Worm (Caenorhabditis elegans) whole organism, late embryonic: ENCODE results near the gene F55A11.1.

ENCODE experiments used
- C08G9.2 ChIP-seq: sonication (generic microtip); optimal IDR thresholded peaks from 2 replicates; lab custom pipeline; 2016; ENCODE audit warnings: mild to moderate bottlenecking, missing genetic modification characterization, moderate library complexity, missing compliant biosample characterization
- K09A11.1 ChIP-seq: sonication (generic microtip); optimal IDR thresholded peaks from 2 replicates; lab custom pipeline; 2017; ENCODE audit warnings: antibody characterized with exemption, mild to moderate bottlenecking, missing genetic modification characterization, missing compliant biosample characterization; ENCODE audit not compliant: insufficient read depth
- T23F11.4 ChIP-seq: fragments of 200-800 bp; sonication (Bioruptor generic); optimal IDR thresholded peaks from 2 replicates; lab custom pipeline; 2018; ENCODE audit warnings: mild to moderate bottlenecking, missing genetic modification characterization, missing compliant biosample characterization
- Y22D7AL.16 ChIP-seq: sonication (generic microtip); optimal IDR thresholded peaks from 2 replicates; lab custom pipeline; 2016; ENCODE audit warnings: missing genetic modification characterization, missing compliant biosample characterization
- ceh-14 ChIP-seq: sonication (generic microtip); optimal IDR thresholded peaks from 2 replicates; lab custom pipeline; 2016; ENCODE audit warnings: missing genotype, missing genetic modification characterization, missing compliant biosample characterization
- ceh-22 ChIP-seq: sonication (generic microtip); optimal IDR thresholded peaks from 2 replicates; lab custom pipeline; 2017; ENCODE audit warnings: missing biosample characterization, missing genetic modification characterization
- ceh-30 ChIP-seq: fragments of 150-350 bp; optimal IDR thresholded peaks from 2 replicates; lab custom pipeline; 2014; ENCODE audit warnings: missing biosample characterization, missing genetic modification characterization
- ceh-31 ChIP-seq: sonication (generic microtip); optimal IDR thresholded peaks from 2 replicates; lab custom pipeline; 2016; ENCODE audit warnings: missing genetic modification characterization, missing compliant biosample characterization
- ceh-34 ChIP-seq: sonication (generic microtip); optimal IDR thresholded peaks from 2 replicates; lab custom pipeline; 2016; ENCODE audit warnings: mild to moderate bottlenecking, missing genetic modification characterization, missing compliant biosample characterization
- ceh-6 ChIP-seq: fragments of 200-800 bp; sonication (Bioruptor generic); optimal IDR thresholded peaks from 2 replicates; lab custom pipeline; 2018; ENCODE audit warnings: mild to moderate bottlenecking, missing genetic modification characterization, missing compliant biosample characterization
- ceh-9 ChIP-seq: sonication (generic microtip); optimal IDR thresholded peaks from 2 replicates; lab custom pipeline; 2016; ENCODE audit warnings: mild to moderate bottlenecking, missing genetic modification characterization, inconsistent platforms, missing compliant biosample characterization
- dmd-4 ChIP-seq: sonication (generic microtip); optimal IDR thresholded peaks from 2 replicates; lab custom pipeline; 2016; ENCODE audit warnings: borderline replicate concordance, missing genetic modification characterization, missing compliant biosample characterization
- elt-2 ChIP-seq: sonication (generic microtip); optimal IDR thresholded peaks from 2 replicates; lab custom pipeline; 2016; ENCODE audit warnings: missing genetic modification reagents, missing genetic modification characterization, missing compliant biosample characterization
- elt-4 ChIP-seq: sonication (generic microtip); optimal IDR thresholded peaks from 2 replicates; lab custom pipeline; 2016; ENCODE audit warnings: missing genetic modification characterization, missing compliant biosample characterization
- fax-1 ChIP-seq: sonication (generic microtip); optimal IDR thresholded peaks from 2 replicates; lab custom pipeline; 2016; ENCODE audit warnings: missing genotype, missing genetic modification characterization, missing compliant biosample characterization
- fkh-10 ChIP-seq: fragments of 150-350 bp; optimal IDR thresholded peaks from 2 replicates; lab custom pipeline; 2014; ENCODE audit warnings: missing biosample characterization, missing genetic modification reagents, missing genetic modification characterization
- fkh-6 ChIP-seq: sonication (generic microtip); optimal IDR thresholded peaks from 2 replicates; lab custom pipeline; 2016; ENCODE audit warnings: missing genetic modification characterization, missing compliant biosample characterization
- gmeb-2 ChIP-seq: sonication (generic microtip); optimal IDR thresholded peaks from 2 replicates; lab custom pipeline; 2016; ENCODE audit warnings: missing genetic modification characterization, inconsistent platforms, missing compliant biosample characterization
- hlh-15 ChIP-seq: sonication (generic microtip); optimal IDR thresholded peaks from 2 replicates; lab custom pipeline; 2016; ENCODE audit warnings: missing genetic modification characterization, missing compliant biosample characterization
- hlh-30 ChIP-seq: sonication (generic microtip); optimal IDR thresholded peaks from 2 replicates; lab custom pipeline; 2017; ENCODE audit warnings: antibody characterized with exemption, missing genetic modification characterization, missing compliant biosample characterization; ENCODE audit not compliant: insufficient read depth
- hlh-6 ChIP-seq: sonication (generic microtip); optimal IDR thresholded peaks from 2 replicates; lab custom pipeline; 2016; ENCODE audit warnings: missing genotype, missing genetic modification characterization, missing compliant biosample characterization
- hlh-8 ChIP-seq: sonication (generic microtip); optimal IDR thresholded peaks from 2 replicates; lab custom pipeline; 2016; ENCODE audit warnings: missing genotype, missing genetic modification characterization, missing compliant biosample characterization
- lim-6 ChIP-seq: sonication (generic microtip); optimal IDR thresholded peaks from 2 replicates; lab custom pipeline; 2016; ENCODE audit warnings: missing genetic modification characterization, missing compliant biosample characterization
- madf-2 ChIP-seq: sonication (generic microtip); optimal IDR thresholded peaks from 2 replicates; lab custom pipeline; 2017; ENCODE audit warnings: missing genetic modification characterization, missing compliant biosample characterization
- mec-3 ChIP-seq: sonication (generic microtip); optimal IDR thresholded peaks from 2 replicates; lab custom pipeline; 2016; ENCODE audit warnings: borderline replicate concordance, missing genetic modification characterization, missing compliant biosample characterization
- nfya-1 ChIP-seq: sonication (generic microtip); optimal IDR thresholded peaks from 2 replicates; lab custom pipeline; 2017; ENCODE audit warnings: missing genetic modification characterization, mild to moderate bottlenecking, missing compliant biosample characterization, antibody characterized with exemption, moderate library complexity
- nhr-11 ChIP-seq: fragments of 150-350 bp; optimal IDR thresholded peaks from 2 replicates; lab custom pipeline; 2014; ENCODE audit warnings: missing biosample characterization, missing genetic modification characterization
- npax-4 ChIP-seq: sonication (generic microtip); optimal IDR thresholded peaks from 2 replicates; lab custom pipeline; 2016; ENCODE audit warnings: missing genetic modification characterization, missing compliant biosample characterization
- odd-2 ChIP-seq: sonication (generic microtip); optimal IDR thresholded peaks from 2 replicates; lab custom pipeline; 2017; ENCODE audit warnings: antibody characterized with exemption, mild to moderate bottlenecking, missing genetic modification characterization, missing compliant biosample characterization
- pax-1 ChIP-seq: fragments of 150-350 bp; optimal IDR thresholded peaks from 2 replicates; lab custom pipeline; 2014; ENCODE audit warnings: missing biosample characterization, missing genetic modification characterization
- pha-2 ChIP-seq: sonication (generic microtip); optimal IDR thresholded peaks from 2 replicates; lab custom pipeline; 2017; ENCODE audit warnings: mild to moderate bottlenecking, missing genetic modification characterization, missing compliant biosample characterization
- pqm-1 ChIP-seq: sonication (generic microtip); optimal IDR thresholded peaks from 2 replicates; lab custom pipeline; 2016; ENCODE audit warnings: missing genetic modification characterization, missing compliant biosample characterization
- pros-1 ChIP-seq: fragments of 150-350 bp; optimal IDR thresholded peaks from 2 replicates; lab custom pipeline; 2014; ENCODE audit warnings: missing biosample characterization, missing genetic modification reagents, missing genetic modification characterization
- ref-2 ChIP-seq: sonication (generic microtip); optimal IDR thresholded peaks from 2 replicates; lab custom pipeline; 2016; ENCODE audit warnings: missing genetic modification characterization, missing compliant biosample characterization
- sdc-2 ChIP-seq: sonication (generic microtip); optimal IDR thresholded peaks from 2 replicates; lab custom pipeline; 2016; ENCODE audit warnings: missing genotype, missing genetic modification characterization, missing compliant biosample characterization
- sox-2 ChIP-seq: fragments of 200-800 bp; sonication (Bioruptor generic); IDR thresholded peaks from 2 replicates; pipeline ENCODE4 v1.3.6; 2022; ENCODE audit warnings: missing genetic modification reagents, missing genetic modification characterization, missing compliant biosample characterization
- tbx-2 ChIP-seq: sonication (generic microtip); optimal IDR thresholded peaks from 2 replicates; lab custom pipeline; 2016; ENCODE audit warnings: missing genetic modification characterization, missing compliant biosample characterization
- ttx-3 ChIP-seq: sonication (generic microtip); optimal IDR thresholded peaks from 2 replicates; lab custom pipeline; 2016; ENCODE audit warnings: missing genetic modification reagents, missing genetic modification characterization, missing compliant biosample characterization
- unc-42 ChIP-seq: sonication (generic microtip); optimal IDR thresholded peaks from 2 replicates; lab custom pipeline; 2016; ENCODE audit warnings: missing genotype, missing genetic modification characterization, missing compliant biosample characterization
- unc-55 ChIP-seq: sonication (generic microtip); optimal IDR thresholded peaks from 2 replicates; lab custom pipeline; 2017; ENCODE audit warnings: missing biosample characterization, missing genetic modification reagents, missing genetic modification characterization
- unc-86 ChIP-seq: sonication (generic microtip); optimal IDR thresholded peaks from 2 replicates; lab custom pipeline; 2016; ENCODE audit warnings: missing genetic modification characterization, missing compliant biosample characterization
- ztf-16 ChIP-seq: sonication (generic microtip); optimal IDR thresholded peaks from 2 replicates; lab custom pipeline; 2017; ENCODE audit warnings: missing genetic modification characterization, missing compliant biosample characterization

F55A11.1 gene

DNA sequence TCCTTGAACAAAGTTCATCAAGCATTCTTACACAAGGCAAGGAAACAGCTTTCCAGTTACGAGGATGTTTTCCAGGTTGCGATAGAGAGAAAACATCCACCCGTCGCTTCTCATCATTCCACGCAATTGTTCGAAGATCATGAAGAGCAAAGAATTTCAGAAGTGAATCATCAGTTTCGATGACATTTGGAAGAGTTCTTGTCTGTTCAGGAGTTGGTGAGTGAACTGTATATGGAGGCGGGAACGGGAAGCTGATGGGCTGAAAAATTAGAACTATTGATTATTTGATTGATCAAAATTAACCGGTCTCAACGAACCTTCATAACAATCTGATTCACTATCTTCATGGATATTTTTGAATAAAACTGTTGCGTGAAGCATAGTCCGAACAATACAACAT lies 32.1 kb downstream of the F55A11.1 start:
- TF ChIP-seq tbx-2 (tag; lab: Kevin White, UChicago) = no peak
- no peak for TF ChIP-seq pha-2 (tag; lab: Kevin White, UChicago)
- TF ChIP-seq npax-4 = no peak
- TF ChIP-seq hlh-15 (tag; lab: Kevin White, UChicago) = no peak
- TF ChIP-seq ceh-22 = no peak
- no peak for TF ChIP-seq ref-2 (tag; lab: Kevin White, UChicago)
- TF ChIP-seq hlh-30 (tag; lab: Kevin White, UChicago) = no peak
- no peak for TF ChIP-seq elt-4 (tag; lab: Kevin White, UChicago)
- TF ChIP-seq ceh-34 (tag; lab: Kevin White, UChicago) = no peak
- no peak for TF ChIP-seq sdc-2 (tag; lab: Kevin White, UChicago)
- TF ChIP-seq unc-55 = no peak
- TF ChIP-seq odd-2 = no peak
- TF ChIP-seq ceh-14 (tag; lab: Kevin White, UChicago) = no peak
- no peak for TF ChIP-seq unc-42 (tag; lab: Kevin White, UChicago)
- TF ChIP-seq fax-1 = no peak
- no peak for TF ChIP-seq ceh-9 (tag; lab: Kevin White, UChicago)
- TF ChIP-seq fkh-10 (GFP tag; lab: Kevin White, UChicago) = no peak
- TF ChIP-seq pax-1 (tag; lab: Kevin White, UChicago) = no peak

DNA sequence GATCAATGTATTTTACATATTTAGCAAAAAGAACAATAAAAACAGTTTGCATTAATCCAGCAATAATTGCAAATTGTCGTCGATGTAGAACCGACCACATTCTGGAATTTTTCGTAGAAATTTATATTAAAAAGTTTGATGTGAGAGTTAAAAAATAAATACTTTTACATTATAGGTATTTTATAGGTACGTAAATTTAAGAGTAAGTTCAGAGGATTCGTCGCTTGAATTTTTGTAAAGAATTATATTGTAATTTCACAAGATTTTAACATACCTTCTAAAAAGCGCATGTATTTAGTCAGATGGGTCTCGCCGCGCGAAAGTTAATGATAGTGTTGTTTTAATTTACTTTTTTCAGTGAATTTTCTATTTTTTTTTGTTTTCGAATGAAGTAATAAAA lies 34.1 kb downstream of the F55A11.1 start, which contains the start of gene rhr-2:
rhr-2 (minus strand) TSS at position 101 of the 400 bp plus-strand sequence.
- no peak for TF ChIP-seq madf-2 (tag; lab: Kevin White, UChicago)
- TF ChIP-seq fax-1 = no peak

DNA sequence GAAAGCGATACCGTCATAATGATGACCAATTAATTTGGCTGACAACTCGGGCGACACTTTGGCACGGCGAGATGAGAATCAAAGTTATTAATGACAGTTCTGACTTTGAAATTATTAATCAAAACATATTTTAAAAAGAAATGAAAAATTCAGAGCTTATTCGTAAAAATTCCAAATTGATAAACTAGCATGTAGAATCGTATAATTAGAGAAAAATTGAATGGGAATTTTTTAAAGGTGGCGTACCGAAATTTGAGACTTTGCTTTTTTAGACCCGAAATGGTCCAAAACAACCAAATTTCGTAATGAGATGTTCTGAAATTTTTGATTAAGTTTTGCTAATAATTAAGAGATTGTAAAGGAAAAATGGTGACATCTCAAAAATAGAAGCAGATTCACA lies 38.2 kb downstream of the F55A11.1 start, which contains the start of gene daf-11:
daf-11 (minus strand) TSS at position 101 of the 400 bp plus-strand sequence.
- TF ChIP-seq sox-2 (GFP tag; lab: Robert Waterston, UW) = no peak
- no peak for TF ChIP-seq mec-3 (tag; lab: Kevin White, UChicago)
- TF ChIP-seq pqm-1 (tag; lab: Kevin White, UChicago) = no peak
- no peak for TF ChIP-seq ceh-14 (tag; lab: Kevin White, UChicago)
- no peak for TF ChIP-seq Y22D7AL.16 (tag; lab: Kevin White, UChicago)
- TF ChIP-seq T23F11.4 (GFP tag; lab: Kevin White, UChicago) = no peak
- no peak for TF ChIP-seq ttx-3 (tag; lab: Kevin White, UChicago)
- TF ChIP-seq nhr-11 (tag; lab: Kevin White, UChicago) = no peak
- TF ChIP-seq nfya-1 = no peak
- no peak for TF ChIP-seq ztf-16
- no peak for TF ChIP-seq hlh-6 (tag; lab: Kevin White, UChicago)
- TF ChIP-seq elt-2 (tag; lab: Kevin White, UChicago) = no peak
- TF ChIP-seq ceh-6 (GFP tag; lab: Kevin White, UChicago) = no peak
- no peak for TF ChIP-seq odd-2
- TF ChIP-seq npax-4 = no peak
- TF ChIP-seq tbx-2 (tag; lab: Kevin White, UChicago) = no peak
- TF ChIP-seq ceh-9 (tag; lab: Kevin White, UChicago) = no peak
- TF ChIP-seq hlh-8 (tag; lab: Kevin White, UChicago) = no peak
- TF ChIP-seq fkh-6 (tag; lab: Kevin White, UChicago) = no peak
- TF ChIP-seq, all 69 proteins: peak for 0

DNA sequence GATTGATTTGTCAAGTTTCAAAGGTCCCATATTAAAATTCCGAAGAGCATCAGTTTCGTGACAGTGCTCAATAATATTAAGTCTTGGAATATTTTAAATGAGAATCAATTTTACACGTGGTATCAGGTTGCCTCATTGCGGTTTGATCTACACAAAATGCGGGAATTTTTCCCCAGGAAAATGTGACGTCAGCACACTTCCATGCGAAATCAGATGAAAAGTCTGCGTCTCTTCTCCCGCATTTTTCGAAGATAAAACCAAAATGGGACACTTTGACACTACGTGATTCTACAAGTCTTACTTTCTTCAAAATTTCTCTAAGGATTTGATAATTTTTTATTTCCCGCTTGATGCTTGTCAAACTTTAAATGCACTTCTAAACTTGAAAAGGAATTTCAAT lies 41.3 kb downstream of the F55A11.1 start:
- TF ChIP-seq mec-3 (tag; lab: Kevin White, UChicago) (no peak), fkh-10 (GFP tag; lab: Kevin White, UChicago) (no peak), hlh-6 (tag; lab: Kevin White, UChicago) (no peak), dmd-4 (tag; lab: Kevin White, UChicago) (no peak), ceh-31 (tag; lab: Kevin White, UChicago) (no peak), ceh-30 (tag; lab: Kevin White, UChicago) (no peak), gmeb-2 (tag; lab: Kevin White, UChicago) (no peak), unc-86 (tag; lab: Kevin White, UChicago) (no peak), lim-6 (no peak), Y22D7AL.16 (tag; lab: Kevin White, UChicago) (no peak), ceh-34 (tag; lab: Kevin White, UChicago) (no peak), pros-1 (tag; lab: Kevin White, UChicago) (no peak), K09A11.1 (tag; lab: Kevin White, UChicago) (no peak), C08G9.2 (no peak), pqm-1 (tag; lab: Kevin White, UChicago) (no peak)
- TF ChIP-seq, all 69 proteins: peak for 0
